Fruit fly (Drosophila melanogaster) Kc167 (cell line): ENCODE measurements around the gene CG44521.

Experiments used
- h ChIP-seq: fragments of >200 bp; optimal IDR thresholded peaks from 3 replicates; lab custom pipeline; 2018; ENCODE audit warnings: missing external identifiers
- psq ChIP-seq: fragments of >200 bp; optimal IDR thresholded peaks from 2 replicates; lab custom pipeline; 2017; ENCODE audit warnings: missing external identifiers

- no peak for TF ChIP-seq h (lab: Kevin White, UChicago)
- no peak for TF ChIP-seq psq (lab: Kevin White, UChicago)
Observed at dm6 chr3L:5731639-5732038, 18.5 kb downstream of the CG44521 start.
